Fruit fly (Drosophila melanogaster): ENCODE results near the gene CG3436.
A peak's percentile ranks its signal among the peaks of the same experiment; 100 is the strongest.

The CG3436 gene

dm6 chr2L:166115-167069 is 10.6 kb downstream of the CG3436 start (continued):
- TF ChIP-seq chinmo (GFP tag; IDR thresholded peaks at IDR 0.05; ENCODE audit: partially characterized antibody) (no peak), CG3281 (GFP tag; optimal IDR thresholded peaks at IDR 0.05) (peak; percentile 86), lbe (GFP tag; optimal IDR thresholded peaks at IDR 0.05) (peak; percentile 96), CG8478 (optimal IDR thresholded peaks at IDR 0.05) (no peak), chn (GFP tag; optimal IDR thresholded peaks at IDR 0.05) (peak; percentile 38), CG17802 (tag; optimal IDR thresholded peaks at IDR 0.05) (no peak), CG10959 (GFP tag; IDR thresholded peaks at IDR 0.05) (no peak), CoRest (tag; optimal IDR thresholded peaks at IDR 0.05) (peak; percentile 57), CG15696 (tag; optimal IDR thresholded peaks at IDR 0.05) (peak; percentile 69), ato (GFP tag; IDR thresholded peaks at IDR 0.05; ENCODE audit: partially characterized antibody) (no peak), CG6175 (GFP tag; IDR thresholded peaks at IDR 0.05) (no peak), B-H1 (GFP tag; IDR thresholded peaks at IDR 0.05) (no peak), bcd (GFP tag; optimal IDR thresholded peaks at IDR 0.05) (peak; percentile 64), HLHmδ (GFP tag; optimal IDR thresholded peaks at IDR 0.05) (no peak), MTF-1 (GFP tag; optimal IDR thresholded peaks at IDR 0.05; ENCODE audit: borderline replicate concordance) (peak; percentile 85), CG2202 (tag; optimal IDR thresholded peaks at IDR 0.05) (peak; percentile 57), Camta (GFP tag; optimal IDR thresholded peaks at IDR 0.05) (no peak), sd (tag; optimal IDR thresholded peaks at IDR 0.05) (peak; percentile 84), Meics (GFP tag; optimal IDR thresholded peaks at IDR 0.05) (peak; percentile 80), z (GFP tag; IDR thresholded peaks at IDR 0.05) (no peak), fd64A (GFP tag; optimal IDR thresholded peaks at IDR 0.05) (peak; percentile 65), bbx (GFP tag; IDR thresholded peaks at IDR 0.05; ENCODE audit: partially characterized antibody) (no peak), gce (GFP tag; IDR thresholded peaks at IDR 0.05) (no peak), Lpt (GFP tag; optimal IDR thresholded peaks at IDR 0.05) (peak; percentile 27), tap (tag; optimal IDR thresholded peaks at IDR 0.05) (peak; percentile 41), CG34224 (GFP tag; IDR thresholded peaks at IDR 0.05; ENCODE audit: partially characterized antibody) (no peak), CG17912 (GFP tag; optimal IDR thresholded peaks at IDR 0.05) (peak; percentile 85), exex (tag; optimal IDR thresholded peaks at IDR 0.05) (peak; percentile 82), Eip74EF (GFP tag; optimal IDR thresholded peaks at IDR 0.05) (peak in 1 of 2 experiments; percentile 61), Nf-YC (tag; optimal IDR thresholded peaks at IDR 0.05) (peak; percentile 68), CG12299 (tag; optimal IDR thresholded peaks at IDR 0.05) (peak; percentile 76), Bteb2 (GFP tag; optimal IDR thresholded peaks at IDR 0.05) (peak; percentile 34), CG2199 (GFP tag; IDR thresholded peaks at IDR 0.05) (no peak), vnd (GFP tag; IDR thresholded peaks at IDR 0.05; ENCODE audit: partially characterized antibody) (no peak), CG9932 (GFP tag; IDR thresholded peaks at IDR 0.05) (no peak), Six4 (GFP tag; optimal IDR thresholded peaks at IDR 0.05) (peak; percentile 14), CTCF (GFP tag; optimal IDR thresholded peaks at IDR 0.05) (no peak), CG8359 (GFP tag; optimal IDR thresholded peaks at IDR 0.05; ENCODE audit: borderline replicate concordance) (no peak), ind (GFP tag; optimal IDR thresholded peaks at IDR 0.05) (no peak), repo (GFP tag; optimal IDR thresholded peaks at IDR 0.05) (peak; percentile 65), CG1233 (GFP tag; optimal IDR thresholded peaks at IDR 0.05) (peak; percentile 78), fd3F (GFP tag; optimal IDR thresholded peaks at IDR 0.05) (peak; percentile 63), wdn (GFP tag; IDR thresholded peaks at IDR 0.05) (no peak), CG7357 (GFP tag; IDR thresholded peaks at IDR 0.05) (no peak), CG42726 (GFP tag; IDR thresholded peaks at IDR 0.05; ENCODE audit: partially characterized antibody) (no peak), CG7556 (GFP tag; optimal IDR thresholded peaks at IDR 0.05) (peak; percentile 80), Opbp (GFP tag; IDR thresholded peaks at IDR 0.05; ENCODE audit: partially characterized antibody) (no peak), caup (GFP tag; optimal IDR thresholded peaks at IDR 0.05; ENCODE audit: severe bottlenecking) (peak; percentile 92)

Measured in whole organism, embryonic.